Fruit fly (Drosophila melanogaster) whole organism, pupa: ENCODE results near the gene Tsp3A.

Experiments
- CG12605 ChIP-seq: fragments of 200-800 bp; sonication (Bioruptor generic); IDR thresholded peaks from 2 replicates; pipeline ENCODE4 v1.3.6; 2022; ENCODE audit warnings: missing biosample characterization, missing genetic modification characterization
- CG15710 ChIP-seq: fragments of 200-800 bp; sonication (Bioruptor generic); optimal IDR thresholded peaks from 2 replicates; lab custom pipeline; 2018; ENCODE audit warnings: missing biosample characterization, mild to moderate bottlenecking, missing genetic modification characterization, moderate library complexity
- CG34367 ChIP-seq: fragments of 200-800 bp; sonication (Bioruptor generic); optimal IDR thresholded peaks from 2 replicates; lab custom pipeline; 2018; ENCODE audit warnings: missing biosample characterization, mild to moderate bottlenecking, missing genetic modification characterization
- CG8159 ChIP-seq: fragments of 200-800 bp; sonication (Bioruptor generic); optimal IDR thresholded peaks from 3 replicates; lab custom pipeline; 2018; ENCODE audit warnings: missing biosample characterization, mild to moderate bottlenecking, missing genetic modification characterization, moderate library complexity
- CG8301 ChIP-seq: fragments of 200-800 bp; sonication (Bioruptor generic); optimal IDR thresholded peaks from 2 replicates; lab custom pipeline; 2018; ENCODE audit warnings: missing biosample characterization, mild to moderate bottlenecking, missing genetic modification characterization
- CG9948 ChIP-seq: fragments of 200-800 bp; sonication (Bioruptor generic); optimal IDR thresholded peaks from 2 replicates; lab custom pipeline; 2018; ENCODE audit warnings: missing biosample characterization, mild to moderate bottlenecking, missing genetic modification characterization, moderate library complexity
- Ets98B ChIP-seq: fragments of 200-800 bp; sonication (Bioruptor generic); IDR thresholded peaks from 2 replicates; pipeline ENCODE4 v1.3.6; 2022; ENCODE audit warnings: missing biosample characterization, missing genetic modification characterization
- Pif1B ChIP-seq: fragments of 200-800 bp; sonication (Bioruptor generic); optimal IDR thresholded peaks from 3 replicates; lab custom pipeline; 2016; ENCODE audit warnings: missing biosample characterization, missing genetic modification characterization
- gl ChIP-seq: fragments of 200-800 bp; sonication (Bioruptor generic); optimal IDR thresholded peaks from 2 replicates; lab custom pipeline; 2018; ENCODE audit warnings: missing biosample characterization, mild to moderate bottlenecking, missing genetic modification characterization
- rn ChIP-seq: fragments of 200-800 bp; sonication (Bioruptor generic); IDR thresholded peaks from 2 replicates; pipeline ENCODE4 v1.3.6; 2022; ENCODE audit warnings: missing biosample characterization, missing genetic modification characterization

DNA sequence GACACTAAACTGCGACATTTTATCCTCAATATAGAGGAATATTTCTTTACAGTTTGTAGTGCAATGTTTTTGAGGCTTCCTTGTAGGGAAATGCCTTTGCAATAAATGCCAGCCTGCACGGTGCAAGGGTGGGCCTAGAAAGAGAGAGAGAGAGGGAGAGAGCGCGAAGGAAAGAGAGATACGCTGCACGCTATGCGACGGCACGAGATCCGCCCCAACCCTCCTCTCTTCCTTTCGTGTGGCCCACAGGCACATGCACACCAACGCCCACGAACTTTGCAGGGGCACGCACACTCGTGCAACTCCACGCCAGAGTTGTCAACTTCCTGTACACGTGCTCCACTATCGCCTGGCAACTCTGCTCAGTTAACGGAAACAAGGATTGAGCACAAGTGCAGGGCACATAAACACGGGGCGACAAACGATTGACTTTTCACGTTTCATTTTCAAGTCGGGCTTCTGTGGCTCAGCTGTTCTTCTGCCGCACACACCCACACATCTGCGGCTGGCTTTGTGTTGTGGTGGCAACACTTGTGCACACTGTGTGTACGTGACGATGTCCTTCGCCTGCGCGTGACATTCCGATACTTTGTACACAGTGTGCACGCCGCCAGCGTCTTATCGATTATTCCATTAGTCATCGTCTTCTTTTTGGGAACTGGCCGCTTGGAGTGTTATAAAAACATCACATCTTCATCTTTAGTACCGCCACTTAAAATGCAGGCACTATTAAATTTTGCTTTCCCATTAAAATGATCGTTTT lies 16.6 kb upstream of the Tsp3A start:
- TF ChIP-seq CG34367 (tag; lab: Kevin White, UChicago) (no peak), Ets98B (GFP tag; lab: Robert Waterston, UW) (no peak), rn (GFP tag; lab: Robert Waterston, UW) (no peak), CG8301 (no peak), CG12605 (no peak), gl (tag; lab: Kevin White, UChicago) (no peak), CG9948 (tag; lab: Kevin White, UChicago) (no peak), CG15710 (tag; lab: Kevin White, UChicago) (no peak), Pif1B (GFP tag; lab: Kevin White, UChicago) (no peak), CG8159 (tag; lab: Kevin White, UChicago) (no peak)
